Worm (Caenorhabditis elegans) whole organism, L2 larva: ENCODE data around the gene Y55F3AM.21.

Experiments used
- ama-1 ChIP-seq: fragments of 150-350 bp; optimal IDR thresholded peaks from 2 replicates; lab custom pipeline; 2018; ENCODE audit warnings: inconsistent platforms
- egl-27 ChIP-seq: sonication (generic microtip); optimal IDR thresholded peaks from 3 replicates; lab custom pipeline; 2017; ENCODE audit warnings: missing biosample characterization, missing genetic modification reagents, missing genetic modification characterization
- fos-1 ChIP-seq: fragments of 150-350 bp; optimal IDR thresholded peaks from 2 replicates; lab custom pipeline; 2014; ENCODE audit warnings: missing biosample characterization, missing genetic modification characterization
- nhr-77 ChIP-seq: fragments of 150-350 bp; optimal IDR thresholded peaks from 2 replicates; lab custom pipeline; 2014; ENCODE audit warnings: missing biosample characterization, missing genetic modification characterization
- skn-1 ChIP-seq: sonication (generic microtip); optimal IDR thresholded peaks from 2 replicates; lab custom pipeline; 2017; ENCODE audit warnings: missing biosample characterization, missing genetic modification characterization
- snpc-4 ChIP-seq: fragments of 150-350 bp; optimal IDR thresholded peaks from 2 replicates; lab custom pipeline; 2014; ENCODE audit warnings: missing biosample characterization, missing genetic modification characterization
- unc-39 ChIP-seq: fragments of 150-350 bp; optimal IDR thresholded peaks from 2 replicates; lab custom pipeline; 2014; ENCODE audit warnings: missing biosample characterization, missing genetic modification characterization

DNA sequence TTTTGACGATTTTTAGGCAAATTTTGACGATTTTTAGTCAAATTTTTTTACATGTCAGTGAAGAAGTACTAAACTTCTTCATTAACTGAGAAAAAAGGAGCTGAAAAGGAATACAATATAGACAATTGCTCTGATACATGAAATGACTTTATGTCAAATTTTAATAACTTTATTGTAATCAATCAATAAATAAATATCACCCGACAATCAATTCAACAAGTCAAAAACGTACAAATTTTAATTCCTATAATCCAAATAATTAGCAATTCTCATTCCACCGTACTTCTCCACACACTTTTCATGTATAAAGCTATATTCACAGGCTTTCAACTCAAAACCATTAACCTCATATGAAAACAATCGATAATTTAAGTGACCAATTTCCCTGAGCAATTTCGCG, 13.0 kb downstream of the Y55F3AM.21 start:
- TF ChIP-seq skn-1 (tag; lab: Kevin White, UChicago) (no peak), snpc-4 (tag; lab: Kevin White, UChicago) (no peak), egl-27 (no peak), ama-1 (no peak), unc-39 (tag; lab: Kevin White, UChicago) (no peak), nhr-77 (tag; lab: Kevin White, UChicago) (no peak), fos-1 (tag; lab: Kevin White, UChicago) (no peak)
